Worm (Caenorhabditis elegans): ENCODE results near the gene clec-20.

The clec-20 gene

ce11 chrII:1621795-1622194 lies 26.8 kb upstream of the clec-20 start:
- TF ChIP-seq nhr-80 (tag; optimal IDR thresholded peaks at IDR 0.05): peak; percentile 5
- TF ChIP-seq F39B2.1 (GFP tag; IDR thresholded peaks at IDR 0.05): no peak
- no peak for TF ChIP-seq madf-10 (tag; optimal IDR thresholded peaks at IDR 0.05)
- TF ChIP-seq K12H6.12 (tag; optimal IDR thresholded peaks at IDR 0.05): no peak
- no peak for TF ChIP-seq ceh-100 (GFP tag; IDR thresholded peaks at IDR 0.05)
- no peak for TF ChIP-seq dpl-1 (GFP tag; optimal IDR thresholded peaks at IDR 0.05)
- TF ChIP-seq T07F8.4 (tag; optimal IDR thresholded peaks at IDR 0.05): no peak

ce11 chrII:1621180-1621579 lies 26.1 kb upstream of the clec-20 start, which contains the start of gene fbxa-158:
fbxa-158 (minus strand) TSS chrII:1621280.
- no peak for TF ChIP-seq let-526 (GFP tag; IDR thresholded peaks at IDR 0.05)
- no peak for TF ChIP-seq atf-7 (tag; optimal IDR thresholded peaks at IDR 0.05)
- TF ChIP-seq snpc-1.3 (tag; optimal IDR thresholded peaks at IDR 0.05; ENCODE audit: insufficient read depth): no peak
- no peak for TF ChIP-seq hmg-20 (GFP tag; IDR thresholded peaks at IDR 0.05)
- TF ChIP-seq ceh-40 (GFP tag; IDR thresholded peaks at IDR 0.05): no peak
- TF ChIP-seq bed-2 (GFP tag; IDR thresholded peaks at IDR 0.05): no peak
- TF ChIP-seq cebp-1 (GFP tag; IDR thresholded peaks at IDR 0.05): no peak
- TF ChIP-seq cebp-1 (tag; optimal IDR thresholded peaks at IDR 0.05): no peak

- no peak for TF ChIP-seq efl-1 (GFP tag; optimal IDR thresholded peaks at IDR 0.05)
- no peak for TF ChIP-seq aptf-3 (GFP tag; IDR thresholded peaks at IDR 0.05)
- TF ChIP-seq Y67H2A.10 (GFP tag; conservative IDR thresholded peaks at IDR 0.05): no peak
- TF ChIP-seq cebp-2 (GFP tag; IDR thresholded peaks at IDR 0.05): no peak
- TF ChIP-seq let-607 (tag; optimal IDR thresholded peaks at IDR 0.05): no peak
- no peak for TF ChIP-seq D2030.7 (GFP tag; IDR thresholded peaks at IDR 0.05)
- TF ChIP-seq bed-1 (GFP tag; IDR thresholded peaks at IDR 0.05): no peak
- no peak for TF ChIP-seq attf-3 (GFP tag; conservative IDR thresholded peaks at IDR 0.05)
- TF ChIP-seq sptf-2 (GFP tag; optimal IDR thresholded peaks at IDR 0.05): no peak
- TF ChIP-seq pha-4 (tag; optimal IDR thresholded peaks at IDR 0.05): no peak
- TF ChIP-seq nhr-179 (tag; optimal IDR thresholded peaks at IDR 0.05): no peak
- TF ChIP-seq gei-17 (GFP tag; optimal IDR thresholded peaks at IDR 0.05): no peak
- no peak for TF ChIP-seq ZK185.1 (tag; optimal IDR thresholded peaks at IDR 0.05; ENCODE audit: poor library complexity, severe bottlenecking)
- TF ChIP-seq ceh-91 (GFP tag; IDR thresholded peaks at IDR 0.05): no peak
- TF ChIP-seq madf-3 (GFP tag; IDR thresholded peaks at IDR 0.05): no peak
- TF ChIP-seq mcd-1 (GFP tag; IDR thresholded peaks at IDR 0.05): no peak
- TF ChIP-seq him-1 (tag; optimal IDR thresholded peaks at IDR 0.05): no peak
- TF ChIP-seq C06A6.2 (GFP tag; conservative IDR thresholded peaks at IDR 0.05): no peak
- no peak for TF ChIP-seq F23B12.7 (tag; optimal IDR thresholded peaks at IDR 0.05; ENCODE audit: insufficient read depth)
Measured at ce11 chrII:1618948-1619347, 23.9 kb upstream of the clec-20 start, which contains the start of gene fbxa-166. fbxa-166 (minus strand) TSS chrII:1619048.

- TF ChIP-seq snpc-1.3 (tag; optimal IDR thresholded peaks at IDR 0.05; ENCODE audit: insufficient read depth) (no peak), F33H1.4 (GFP tag; IDR thresholded peaks at IDR 0.05) (no peak), hmg-1.2 (GFP tag; IDR thresholded peaks at IDR 0.05) (no peak), ztf-18 (tag; optimal IDR thresholded peaks at IDR 0.05) (no peak), ztf-6 (GFP tag; IDR thresholded peaks at IDR 0.05) (no peak), athp-1 (tag; optimal IDR thresholded peaks at IDR 0.05) (no peak), madf-8 (GFP tag; conservative IDR thresholded peaks at IDR 0.05) (no peak), cebp-1 (GFP tag; IDR thresholded peaks at IDR 0.05) (no peak), cebp-1 (tag; optimal IDR thresholded peaks at IDR 0.05) (no peak), gei-17 (GFP tag; optimal IDR thresholded peaks at IDR 0.05) (no peak), zfh-2 (GFP tag; conservative IDR thresholded peaks at IDR 0.05) (no peak), let-526 (GFP tag; IDR thresholded peaks at IDR 0.05) (no peak), rcor-1 (GFP tag; IDR thresholded peaks at IDR 0.05) (no peak), Y56A3A.18 (GFP tag; IDR thresholded peaks at IDR 0.05) (no peak), ztf-26 (tag; optimal IDR thresholded peaks at IDR 0.05) (no peak)
Measured at ce11 chrII:1616382-1616781, 21.3 kb upstream of the clec-20 start, which contains the start of gene fbxa-165. fbxa-165 (minus strand) TSS chrII:1616482.

Measured in whole organism, young adult.